Worm (Caenorhabditis elegans) whole organism, dauer: Measurements from ENCODE around the gene C07G1.6.

Experiments
- unc-62 ChIP-seq: sonication (generic microtip); optimal IDR thresholded peaks from 2 replicates; lab custom pipeline; 2017; ENCODE audit warnings: missing biosample characterization, missing genetic modification reagents, missing genetic modification characterization

Gene C07G1.6

ce11 chrIV:8225357-8225756, 15.2 kb upstream of the C07G1.6 start, which contains the start of gene serp-1.2:
Gene serp-1.2 (plus strand): TSS chrIV:8225674.
- TF ChIP-seq unc-62 (GFP tag; lab: Kevin White, UChicago): no peak

- TF ChIP-seq unc-62 (GFP tag; lab: Kevin White, UChicago): no peak
These were observed 12.9 kb upstream of the C07G1.6 start for ce11 chrIV:8223055-8223454.

- TF ChIP-seq unc-62 (GFP tag; lab: Kevin White, UChicago): no peak
These were observed 11.7 kb upstream of the C07G1.6 start, which contains the start of gene gpx-6 for ce11 chrIV:8221946-8222345. Gene gpx-6 (plus strand): TSS chrIV:8222202.

- no peak for TF ChIP-seq unc-62 (GFP tag; lab: Kevin White, UChicago)
These were observed 9.8 kb upstream of the C07G1.6 start, which contains the start of gene ocr-2 for ce11 chrIV:8219987-8220386. Gene ocr-2 (minus strand): TSS chrIV:8220087.

- no peak for TF ChIP-seq unc-62 (GFP tag; lab: Kevin White, UChicago)
These were observed 1.5 kb upstream of the C07G1.6 start, which contains the start of gene C07G1.7 for ce11 chrIV:8211747-8212146. Gene C07G1.7 (minus strand): TSS chrIV:8211847.

- TF ChIP-seq unc-62 (GFP tag; lab: Kevin White, UChicago): no peak
These were observed 1.3 kb downstream of the C07G1.6 start for ce11 chrIV:8208855-8209254.

ce11 chrIV:8206314-8206713, 3.9 kb downstream of the C07G1.6 start, which contains the start of gene svh-1:
Gene svh-1 (plus strand): TSS chrIV:8206614.
- no peak for TF ChIP-seq unc-62 (GFP tag; lab: Kevin White, UChicago)

ce11 chrIV:8205272-8206098, 4.7 kb downstream of the C07G1.6 start, which contains the start of gene hgrs-1:
Gene hgrs-1 (minus strand): TSS chrIV:8206048.
- TF ChIP-seq unc-62 (GFP tag; lab: Kevin White, UChicago): no peak

ce11 chrIV:8203555-8203954, 6.6 kb downstream of the C07G1.6 start:
- no peak for TF ChIP-seq unc-62 (GFP tag; lab: Kevin White, UChicago)

- TF ChIP-seq unc-62 (GFP tag; lab: Kevin White, UChicago): no peak
These were observed 9.1 kb downstream of the C07G1.6 start, which contains the start of gene glrx-22 for ce11 chrIV:8201133-8201532. Gene glrx-22 (minus strand): TSS chrIV:8201233.

- TF ChIP-seq unc-62 (GFP tag; lab: Kevin White, UChicago): no peak
These were observed 10.4 kb downstream of the C07G1.6 start for ce11 chrIV:8199824-8200223.

ce11 chrIV:8199274-8199673, 10.9 kb downstream of the C07G1.6 start:
- no peak for TF ChIP-seq unc-62 (GFP tag; lab: Kevin White, UChicago)

- TF ChIP-seq unc-62 (GFP tag; lab: Kevin White, UChicago): no peak
These were observed 11.3 kb downstream of the C07G1.6 start, which contains the start of gene wsp-1 for ce11 chrIV:8198851-8199250. Gene wsp-1 (minus strand): TSS chrIV:8198951.

- no peak for TF ChIP-seq unc-62 (GFP tag; lab: Kevin White, UChicago)
These were observed 17.3 kb downstream of the C07G1.6 start for ce11 chrIV:8192878-8193277.

ce11 chrIV:8189667-8190066, 20.5 kb downstream of the C07G1.6 start:
- TF ChIP-seq unc-62 (GFP tag; lab: Kevin White, UChicago): no peak

- TF ChIP-seq unc-62 (GFP tag; lab: Kevin White, UChicago): no peak
These were observed 21.6 kb downstream of the C07G1.6 start for ce11 chrIV:8188421-8189112.
